5 fruit fly cellular contexts compared by ENCODE assay signal in the genomic region with DNA sequence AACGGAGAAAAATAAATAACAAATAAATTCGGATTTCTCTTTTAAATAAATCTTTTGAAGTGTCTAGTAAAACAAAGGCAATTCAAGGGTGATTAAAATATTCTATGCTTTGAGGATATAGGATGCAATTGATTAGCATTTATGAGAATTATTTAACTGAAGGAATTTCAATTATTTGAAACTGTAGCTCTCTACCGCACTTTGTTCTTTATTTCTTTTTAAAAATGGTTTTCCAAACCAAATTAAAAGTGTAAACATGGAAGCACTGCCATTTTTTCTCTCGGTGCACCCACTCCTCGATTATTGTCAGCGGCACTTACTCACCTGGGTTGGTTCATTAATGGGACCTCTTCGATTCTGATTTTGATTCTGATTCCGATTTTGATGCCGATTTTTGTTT.
TF ChIP-seq lines count a peak whose summit lies in the region.

No protein-coding gene starts in this region.

- no peak for TF ChIP-seq CTCF in whole organism, embryonic (GFP tag; optimal IDR thresholded peaks at IDR 0.05; lab: Kevin White, UChicago)

TF ChIP-seq in whole organism, adult, 20 proteins besides CTCF, POLR2A, EP300 and RAD21:
- TF ChIP-seq kay (GFP tag; lab: Kevin White, UChicago; ENCODE audit: borderline replicate concordance) (peak; percentile 31), tj (GFP tag; optimal IDR thresholded peaks at IDR 0.05; lab: Kevin White, UChicago) (no peak)

TF ChIP-seq in whole organism, embryonic, 481 proteins besides CTCF, POLR2A, EP300 and RAD21:
- no peak for TF ChIP-seq HmgD (GFP tag; optimal IDR thresholded peaks at IDR 0.05; lab: Kevin White, UChicago)
- peak; percentile 1 for TF ChIP-seq lab (GFP tag; optimal IDR thresholded peaks at IDR 0.05; lab: Kevin White, UChicago)

TF ChIP-seq in whole organism, prepupa, 60 proteins besides CTCF, POLR2A, EP300 and RAD21 (continues in another document):
- TF ChIP-seq Sox14 (GFP tag; optimal IDR thresholded peaks at IDR 0.05; lab: Kevin White, UChicago) (peak; percentile 34), Eip78C (GFP tag; lab: Kevin White, UChicago) (peak; percentile 88), CG1621 (tag; optimal IDR thresholded peaks at IDR 0.05; lab: Kevin White, UChicago) (no peak), Eip75B (GFP tag; optimal IDR thresholded peaks at IDR 0.05; lab: Kevin White, UChicago) (peak; percentile 35), Lpt (GFP tag; optimal IDR thresholded peaks at IDR 0.05; lab: Kevin White, UChicago) (no peak), lz (GFP tag; optimal IDR thresholded peaks at IDR 0.05; lab: Kevin White, UChicago) (peak; percentile 43), Ets96B (tag; optimal IDR thresholded peaks at IDR 0.05; lab: Kevin White, UChicago) (peak; percentile 35), CG4318 (GFP tag; optimal IDR thresholded peaks at IDR 0.05; lab: Kevin White, UChicago) (no peak), esn (GFP tag; optimal IDR thresholded peaks at IDR 0.05; lab: Kevin White, UChicago) (no peak), ss (GFP tag; optimal IDR thresholded peaks at IDR 0.05; lab: Kevin White, UChicago) (no peak), CG32006 (GFP tag; optimal IDR thresholded peaks at IDR 0.05; lab: Kevin White, UChicago) (no peak), topi (GFP tag; optimal IDR thresholded peaks at IDR 0.05; lab: Kevin White, UChicago) (peak; percentile 46), CG6276 (GFP tag; optimal IDR thresholded peaks at IDR 0.05; lab: Kevin White, UChicago) (no peak), Gug (GFP tag; IDR thresholded peaks at IDR 0.05; lab: Robert Waterston, UW) (no peak), Hr4 (GFP tag; optimal IDR thresholded peaks at IDR 0.05; lab: Kevin White, UChicago) (no peak), Blimp-1 (GFP tag; optimal IDR thresholded peaks at IDR 0.05; lab: Kevin White, UChicago) (no peak), CG6163 (GFP tag; IDR thresholded peaks at IDR 0.05; lab: Robert Waterston, UW) (no peak), CG31627 (GFP tag; optimal IDR thresholded peaks at IDR 0.05; lab: Kevin White, UChicago) (peak; percentile 53), CG8319 (GFP tag; optimal IDR thresholded peaks at IDR 0.05; lab: Kevin White, UChicago) (no peak), dac (GFP tag; optimal IDR thresholded peaks at IDR 0.05; lab: Kevin White, UChicago) (no peak), Eip93F (GFP tag; optimal IDR thresholded peaks at IDR 0.05; lab: Kevin White, UChicago) (no peak), Sox15 (GFP tag; optimal IDR thresholded peaks at IDR 0.05; lab: Kevin White, UChicago) (no peak), CG10669 (GFP tag; optimal IDR thresholded peaks at IDR 0.05; lab: Kevin White, UChicago) (peak; percentile 37), Smox (GFP tag; optimal IDR thresholded peaks at IDR 0.05; lab: Kevin White, UChicago) (peak; percentile 55), vri (GFP tag; optimal IDR thresholded peaks at IDR 0.05; lab: Kevin White, UChicago) (peak; percentile 10), Met (GFP tag; optimal IDR thresholded peaks at IDR 0.05; lab: Kevin White, UChicago) (peak; percentile 63), Hr39 (GFP tag; optimal IDR thresholded peaks at IDR 0.05; lab: Kevin White, UChicago) (peak; percentile 61), CG16779 (tag; optimal IDR thresholded peaks at IDR 0.05; lab: Kevin White, UChicago) (no peak), svp (GFP tag; lab: Kevin White, UChicago) (peak; percentile 86)

TF ChIP-seq in whole organism, pupa, 21 proteins besides CTCF, POLR2A, EP300 and RAD21:
- TF ChIP-seq CG8159 (tag; optimal IDR thresholded peaks at IDR 0.05; lab: Kevin White, UChicago) = peak; percentile 42
- no peak for TF ChIP-seq Snoo (tag; optimal IDR thresholded peaks at IDR 0.05; lab: Kevin White, UChicago)
- peak; percentile 10 for TF ChIP-seq CG17806 (tag; optimal IDR thresholded peaks at IDR 0.05; lab: Kevin White, UChicago)
- TF ChIP-seq CG15710 (tag; optimal IDR thresholded peaks at IDR 0.05; lab: Kevin White, UChicago) = peak; percentile 19
- TF ChIP-seq D1 (tag; optimal IDR thresholded peaks at IDR 0.05; lab: Kevin White, UChicago) = peak; percentile 21
- TF ChIP-seq CG9948 (tag; optimal IDR thresholded peaks at IDR 0.05; lab: Kevin White, UChicago) = peak; percentile 12
- TF ChIP-seq CG4496 (GFP tag; IDR thresholded peaks at IDR 0.05; lab: Robert Waterston, UW) = no peak

TF ChIP-seq in whole organism, wandering third instar larva, 38 proteins besides CTCF, POLR2A, EP300 and RAD21:
- peak; percentile 53 for TF ChIP-seq OdsH (GFP tag; optimal IDR thresholded peaks at IDR 0.05; lab: Kevin White, UChicago)
- peak; percentile 47 for TF ChIP-seq fru (GFP tag; optimal IDR thresholded peaks at IDR 0.05; lab: Kevin White, UChicago)
- no peak for TF ChIP-seq sage (GFP tag; optimal IDR thresholded peaks at IDR 0.05; lab: Kevin White, UChicago)
- TF ChIP-seq HLH106 (tag; optimal IDR thresholded peaks at IDR 0.05; lab: Kevin White, UChicago) = peak; percentile 30
- no peak for TF ChIP-seq CG32264 (GFP tag; optimal IDR thresholded peaks at IDR 0.05; lab: Kevin White, UChicago)
- peak; percentile 54 for TF ChIP-seq h (GFP tag; optimal IDR thresholded peaks at IDR 0.05; lab: Kevin White, UChicago)
- TF ChIP-seq woc (GFP tag; optimal IDR thresholded peaks at IDR 0.05; lab: Kevin White, UChicago) = peak; percentile 45
- peak; percentile 0 for TF ChIP-seq br (GFP tag; optimal IDR thresholded peaks at IDR 0.05; lab: Kevin White, UChicago)
- peak in 1 of 2 experiments; percentile 50 for TF ChIP-seq foxo (GFP tag; optimal IDR thresholded peaks at IDR 0.05; lab: Kevin White, UChicago)
- no peak for TF ChIP-seq Hr78 (GFP tag; optimal IDR thresholded peaks at IDR 0.05; lab: Kevin White, UChicago)
- peak; percentile 42 for TF ChIP-seq ey (GFP tag; optimal IDR thresholded peaks at IDR 0.05; lab: Kevin White, UChicago)
- TF ChIP-seq rgr (GFP tag; optimal IDR thresholded peaks at IDR 0.05; lab: Kevin White, UChicago) = peak; percentile 20
